Worm (Caenorhabditis elegans) whole organism, late embryonic: ENCODE measurements around the gene rla-2.

Source experiments
- C08G9.2 ChIP-seq: sonication (generic microtip); optimal IDR thresholded peaks from 2 replicates; lab custom pipeline; 2016; ENCODE audit warnings: mild to moderate bottlenecking, missing genetic modification characterization, moderate library complexity, missing compliant biosample characterization
- F13H6.1 ChIP-seq: sonication (generic microtip); optimal IDR thresholded peaks from 2 replicates; lab custom pipeline; 2016; ENCODE audit warnings: missing genetic modification characterization, missing compliant biosample characterization
- Y22D7AL.16 ChIP-seq: sonication (generic microtip); optimal IDR thresholded peaks from 2 replicates; lab custom pipeline; 2016; ENCODE audit warnings: missing genetic modification characterization, missing compliant biosample characterization
- ama-1 ChIP-seq: fragments of 150-350 bp; optimal IDR thresholded peaks from 2 replicates; lab custom pipeline; 2014
- ceh-14 ChIP-seq: sonication (generic microtip); optimal IDR thresholded peaks from 2 replicates; lab custom pipeline; 2016; ENCODE audit warnings: missing genotype, missing genetic modification characterization, missing compliant biosample characterization
- ceh-22 ChIP-seq: sonication (generic microtip); optimal IDR thresholded peaks from 2 replicates; lab custom pipeline; 2017; ENCODE audit warnings: missing biosample characterization, missing genetic modification characterization
- ceh-24 ChIP-seq: sonication (generic microtip); optimal IDR thresholded peaks from 2 replicates; lab custom pipeline; 2016; ENCODE audit warnings: mild to moderate bottlenecking, missing genetic modification characterization, missing compliant biosample characterization
- ceh-30 ChIP-seq: fragments of 150-350 bp; optimal IDR thresholded peaks from 2 replicates; lab custom pipeline; 2014; ENCODE audit warnings: missing biosample characterization, missing genetic modification characterization
- ceh-45 ChIP-seq: fragments of 200-800 bp; sonication (Bioruptor generic); IDR thresholded peaks from 2 replicates; pipeline ENCODE4 v1.3.6; 2022; ENCODE audit warnings: missing genetic modification reagents, missing genetic modification characterization, missing compliant biosample characterization
- ceh-48 ChIP-seq: sonication (generic microtip); optimal IDR thresholded peaks from 2 replicates; lab custom pipeline; 2016; ENCODE audit warnings: missing genetic modification characterization, inconsistent platforms, missing compliant biosample characterization
- ceh-6 ChIP-seq: fragments of 200-800 bp; sonication (Bioruptor generic); optimal IDR thresholded peaks from 2 replicates; lab custom pipeline; 2018; ENCODE audit warnings: mild to moderate bottlenecking, missing genetic modification characterization, missing compliant biosample characterization
- ceh-9 ChIP-seq: sonication (generic microtip); optimal IDR thresholded peaks from 2 replicates; lab custom pipeline; 2016; ENCODE audit warnings: mild to moderate bottlenecking, missing genetic modification characterization, inconsistent platforms, missing compliant biosample characterization
- dve-1 ChIP-seq: sonication (generic microtip); optimal IDR thresholded peaks from 2 replicates; lab custom pipeline; 2017; ENCODE audit warnings: antibody characterized with exemption, mild to moderate bottlenecking, missing genetic modification characterization, missing compliant biosample characterization
- elt-2 ChIP-seq: sonication (generic microtip); optimal IDR thresholded peaks from 2 replicates; lab custom pipeline; 2016; ENCODE audit warnings: missing genetic modification reagents, missing genetic modification characterization, missing compliant biosample characterization
- elt-4 ChIP-seq: sonication (generic microtip); optimal IDR thresholded peaks from 2 replicates; lab custom pipeline; 2016; ENCODE audit warnings: missing genetic modification characterization, missing compliant biosample characterization
- eyg-1 ChIP-seq: sonication (generic microtip); optimal IDR thresholded peaks from 2 replicates; lab custom pipeline; 2016; ENCODE audit warnings: missing genotype, missing genetic modification characterization, missing compliant biosample characterization
- gmeb-2 ChIP-seq: sonication (generic microtip); optimal IDR thresholded peaks from 2 replicates; lab custom pipeline; 2016; ENCODE audit warnings: missing genetic modification characterization, inconsistent platforms, missing compliant biosample characterization
- hlh-15 ChIP-seq: sonication (generic microtip); optimal IDR thresholded peaks from 2 replicates; lab custom pipeline; 2016; ENCODE audit warnings: missing genetic modification characterization, missing compliant biosample characterization
- hlh-30 ChIP-seq: sonication (generic microtip); optimal IDR thresholded peaks from 2 replicates; lab custom pipeline; 2017; ENCODE audit warnings: antibody characterized with exemption, missing genetic modification characterization, missing compliant biosample characterization; ENCODE audit not compliant: insufficient read depth
- lin-11 ChIP-seq: fragments of 200-800 bp; sonication (Bioruptor generic); optimal IDR thresholded peaks from 2 replicates; lab custom pipeline; 2018; ENCODE audit warnings: mild to moderate bottlenecking, missing genetic modification characterization, missing compliant biosample characterization
- mec-3 ChIP-seq: sonication (generic microtip); optimal IDR thresholded peaks from 2 replicates; lab custom pipeline; 2016; ENCODE audit warnings: borderline replicate concordance, missing genetic modification characterization, missing compliant biosample characterization
- nfya-1 ChIP-seq: sonication (generic microtip); optimal IDR thresholded peaks from 2 replicates; lab custom pipeline; 2017; ENCODE audit warnings: missing genetic modification characterization, mild to moderate bottlenecking, missing compliant biosample characterization, antibody characterized with exemption, moderate library complexity
- nhr-11 ChIP-seq: fragments of 150-350 bp; optimal IDR thresholded peaks from 2 replicates; lab custom pipeline; 2014; ENCODE audit warnings: missing biosample characterization, missing genetic modification characterization
- nhr-232 ChIP-seq: sonication (generic microtip); optimal IDR thresholded peaks from 2 replicates; lab custom pipeline; 2016; ENCODE audit warnings: missing genetic modification characterization, missing compliant biosample characterization
- npax-4 ChIP-seq: sonication (generic microtip); optimal IDR thresholded peaks from 2 replicates; lab custom pipeline; 2016; ENCODE audit warnings: missing genetic modification characterization, missing compliant biosample characterization
- odd-2 ChIP-seq: sonication (generic microtip); optimal IDR thresholded peaks from 2 replicates; lab custom pipeline; 2017; ENCODE audit warnings: antibody characterized with exemption, mild to moderate bottlenecking, missing genetic modification characterization, missing compliant biosample characterization
- pha-4 ChIP-seq: fragments of 150-350 bp; optimal IDR thresholded peaks from 2 replicates; lab custom pipeline; 2018; ENCODE audit warnings: missing biosample characterization, missing genetic modification reagents, missing genetic modification characterization
- rnt-1 ChIP-seq: sonication (generic microtip); optimal IDR thresholded peaks from 2 replicates; lab custom pipeline; 2016; ENCODE audit warnings: missing genetic modification characterization, missing compliant biosample characterization
- sdc-2 ChIP-seq: sonication (generic microtip); optimal IDR thresholded peaks from 2 replicates; lab custom pipeline; 2016; ENCODE audit warnings: missing genotype, missing genetic modification characterization, missing compliant biosample characterization
- syd-9 ChIP-seq: sonication (generic microtip); optimal IDR thresholded peaks from 2 replicates; lab custom pipeline; 2016; ENCODE audit warnings: mild to moderate bottlenecking, missing genetic modification characterization, moderate library complexity, missing compliant biosample characterization
- tbx-7 ChIP-seq: sonication (generic microtip); optimal IDR thresholded peaks from 2 replicates; lab custom pipeline; 2016; ENCODE audit warnings: missing genotype, missing genetic modification characterization, missing compliant biosample characterization
- ttx-3 ChIP-seq: sonication (generic microtip); optimal IDR thresholded peaks from 2 replicates; lab custom pipeline; 2016; ENCODE audit warnings: missing genetic modification reagents, missing genetic modification characterization, missing compliant biosample characterization
- unc-42 ChIP-seq: sonication (generic microtip); optimal IDR thresholded peaks from 2 replicates; lab custom pipeline; 2016; ENCODE audit warnings: missing genotype, missing genetic modification characterization, missing compliant biosample characterization
- zip-5 ChIP-seq: sonication (generic microtip); optimal IDR thresholded peaks from 2 replicates; lab custom pipeline; 2016; ENCODE audit warnings: missing genetic modification characterization, missing compliant biosample characterization
- ztf-16 ChIP-seq: sonication (generic microtip); optimal IDR thresholded peaks from 2 replicates; lab custom pipeline; 2017; ENCODE audit warnings: missing genetic modification characterization, missing compliant biosample characterization

rla-2 gene

ce11 chrIV:13377716-13378115 is 7.6 kb upstream of the rla-2 start, which contains the start of gene mau-8:
Gene mau-8 (plus strand): TSS chrIV:13378016.
- TF ChIP-seq ceh-48 (no peak), ttx-3 (tag; lab: Kevin White, UChicago) (no peak)
- TF ChIP-seq, all 69 proteins: peak for 0

ce11 chrIV:13374918-13375317 is 4.8 kb upstream of the rla-2 start:
- peak; percentile 54 for TF ChIP-seq ceh-48
- no peak for TF ChIP-seq dve-1 (tag; lab: Kevin White, UChicago)

ce11 chrIV:13371699-13372098 is 1.6 kb upstream of the rla-2 start, which contains the start of gene Y62E10A.6:
Gene Y62E10A.6 (plus strand): TSS chrIV:13371999.
- TF ChIP-seq sdc-2 (tag; lab: Kevin White, UChicago): no peak
- TF ChIP-seq rnt-1 (tag; lab: Kevin White, UChicago): no peak
- TF ChIP-seq ceh-30 (tag; lab: Kevin White, UChicago): no peak
- TF ChIP-seq npax-4 (tag; lab: Kevin White, UChicago): no peak
- TF ChIP-seq elt-4: no peak
- TF ChIP-seq ceh-45 (GFP tag; lab: Robert Waterston, UW): no peak
- TF ChIP-seq tbx-7 (tag; lab: Kevin White, UChicago): no peak
- TF ChIP-seq ceh-9: no peak
- no peak for TF ChIP-seq gmeb-2 (tag; lab: Kevin White, UChicago)
- TF ChIP-seq ceh-24 (tag; lab: Kevin White, UChicago): no peak
- no peak for TF ChIP-seq zip-5
- TF ChIP-seq ceh-22 (tag; lab: Kevin White, UChicago): no peak
- no peak for TF ChIP-seq ceh-6 (GFP tag; lab: Kevin White, UChicago)
- no peak for TF ChIP-seq ztf-16 (tag; lab: Kevin White, UChicago)
- no peak for TF ChIP-seq hlh-15 (tag; lab: Kevin White, UChicago)
- no peak for TF ChIP-seq ceh-14 (tag; lab: Kevin White, UChicago)

- TF ChIP-seq unc-42 (tag; lab: Kevin White, UChicago) (no peak), ceh-14 (tag; lab: Kevin White, UChicago) (no peak), odd-2 (tag; lab: Kevin White, UChicago) (no peak), nhr-232 (tag; lab: Kevin White, UChicago) (no peak), nhr-11 (no peak), lin-11 (tag; lab: Kevin White, UChicago) (no peak), npax-4 (tag; lab: Kevin White, UChicago) (no peak)
Measured at ce11 chrIV:13369120-13369842, 804 bp downstream of the rla-2 start, which contains the start of gene agt-1. Gene agt-1 (minus strand): TSS chrIV:13369412.

- no peak for TF ChIP-seq gmeb-2 (tag; lab: Kevin White, UChicago)
- TF ChIP-seq nfya-1 (tag; lab: Kevin White, UChicago): no peak
- TF ChIP-seq syd-9 (tag; lab: Kevin White, UChicago): no peak
- TF ChIP-seq ceh-45 (GFP tag; lab: Robert Waterston, UW): no peak
- no peak for TF ChIP-seq pha-4 (tag; lab: Kevin White, UChicago)
- no peak for TF ChIP-seq Y22D7AL.16 (tag; lab: Kevin White, UChicago)
- no peak for TF ChIP-seq F13H6.1 (tag; lab: Kevin White, UChicago)
- no peak for TF ChIP-seq zip-5
- TF ChIP-seq mec-3 (tag; lab: Kevin White, UChicago): no peak
- TF ChIP-seq C08G9.2 (tag; lab: Kevin White, UChicago): no peak
- no peak for TF ChIP-seq dve-1 (tag; lab: Kevin White, UChicago)
- no peak for TF ChIP-seq ama-1 (lab: Kevin White, UChicago)
- no peak for TF ChIP-seq ztf-16 (tag; lab: Kevin White, UChicago)
- no peak for TF ChIP-seq elt-2
- no peak for TF ChIP-seq eyg-1 (tag; lab: Kevin White, UChicago)
- no peak for TF ChIP-seq hlh-30
Measured at ce11 chrIV:13364869-13365268, 5.2 kb downstream of the rla-2 start, which contains the start of gene srsx-25. Gene srsx-25 (plus strand): TSS chrIV:13365169.
